Fruit fly (Drosophila melanogaster) whole organism, embryonic: Measurements from ENCODE around the gene Muted.

ENCODE experiments used
- Adf1 ChIP-seq: fragments of 200-800 bp; sonication (Bioruptor generic); IDR thresholded peaks from 2 replicates; pipeline ENCODE4 v1.3.6; 2022; ENCODE audit warnings: missing biosample characterization, missing genetic modification characterization
- Aef1 ChIP-seq: fragments of 200-800 bp; sonication (Bioruptor generic); IDR thresholded peaks from 3 replicates; pipeline ENCODE4 v1.3.6; 2022; ENCODE audit warnings: missing biosample characterization, missing genetic modification characterization
- Awh ChIP-seq: fragments of 200-800 bp; sonication (Bioruptor generic); IDR thresholded peaks from 2 replicates; pipeline ENCODE4, ENCODE4 v1.3.6; 2022; ENCODE audit warnings: missing biosample characterization, missing genetic modification characterization
- Bdp1 ChIP-seq: fragments of 200-800 bp; sonication (Bioruptor generic); optimal IDR thresholded peaks from 3 replicates; lab custom pipeline; 2016; ENCODE audit warnings: missing biosample characterization, missing genetic modification characterization
- BtbVII ChIP-seq: fragments of 200-800 bp; sonication (Bioruptor generic); optimal IDR thresholded peaks from 3 replicates; lab custom pipeline; 2017; ENCODE audit warnings: missing biosample characterization, mild to moderate bottlenecking, missing genetic modification characterization
- CG1024 ChIP-seq: fragments of 200-800 bp; sonication (Bioruptor generic); IDR thresholded peaks from 2 replicates; pipeline ENCODE4 v1.3.6; 2022; ENCODE audit warnings: missing biosample characterization, missing genetic modification characterization
- CG11085 ChIP-seq: fragments of 200-800 bp; sonication (Bioruptor generic); IDR thresholded peaks from 2 replicates; pipeline ENCODE4 v1.3.6; 2022; ENCODE audit warnings: missing biosample characterization, missing genetic modification characterization
- CG11093 ChIP-seq: fragments of 200-800 bp; sonication (Bioruptor generic); IDR thresholded peaks from 3 replicates; pipeline ENCODE4 v1.3.6; 2022; ENCODE audit warnings: missing biosample characterization, missing genetic modification characterization
- CG11723 ChIP-seq: fragments of 200-800 bp; sonication (Bioruptor generic); optimal IDR thresholded peaks from 2 replicates; lab custom pipeline; 2017; ENCODE audit warnings: missing biosample characterization, mild to moderate bottlenecking, missing genetic modification characterization
- CG1233 ChIP-seq: fragments of 200-800 bp; sonication (Bioruptor generic); optimal IDR thresholded peaks from 4 replicates; lab custom pipeline; 2018; ENCODE audit warnings: missing biosample characterization, mild to moderate bottlenecking, missing genetic modification characterization
- CG12942 ChIP-seq: fragments of 200-800 bp; sonication (Bioruptor generic); optimal IDR thresholded peaks from 3 replicates; lab custom pipeline; 2016; ENCODE audit warnings: missing biosample characterization, missing genetic modification characterization
- CG1603 ChIP-seq: fragments of 200-800 bp; sonication (Bioruptor generic); optimal IDR thresholded peaks from 2 replicates; lab custom pipeline; 2019; ENCODE audit warnings: missing biosample characterization, mild to moderate bottlenecking, missing genetic modification characterization, moderate library complexity
- CG17186 ChIP-seq: fragments of 200-800 bp; sonication (Bioruptor generic); optimal IDR thresholded peaks from 3 replicates; lab custom pipeline; 2017; ENCODE audit warnings: missing biosample characterization, missing genetic modification reagents, missing genetic modification characterization
- CG18476 ChIP-seq: fragments of 200-800 bp; sonication (Bioruptor generic); optimal IDR thresholded peaks from 2 replicates; lab custom pipeline; 2016; ENCODE audit warnings: missing biosample characterization, mild to moderate bottlenecking, missing genetic modification characterization
- CG31365 ChIP-seq: fragments of 200-800 bp; sonication (Bioruptor generic); optimal IDR thresholded peaks from 2 replicates; lab custom pipeline; 2018; ENCODE audit warnings: missing biosample characterization, mild to moderate bottlenecking, missing genetic modification characterization
- CG34376 ChIP-seq: fragments of 200-800 bp; sonication (Bioruptor generic); optimal IDR thresholded peaks from 2 replicates; lab custom pipeline; 2018; ENCODE audit warnings: missing biosample characterization, mild to moderate bottlenecking, missing genetic modification characterization
- CG5245 ChIP-seq: fragments of 200-800 bp; sonication (Bioruptor generic); optimal IDR thresholded peaks from 3 replicates; lab custom pipeline; 2016; ENCODE audit warnings: missing biosample characterization, missing genetic modification characterization
- CG5953 ChIP-seq: fragments of 200-800 bp; sonication (Bioruptor generic); IDR thresholded peaks from 2 replicates; pipeline ENCODE4 v1.3.6; 2022; ENCODE audit warnings: missing biosample characterization, missing genetic modification characterization
- CG6683 ChIP-seq: fragments of 200-800 bp; sonication (Bioruptor generic); optimal IDR thresholded peaks from 2 replicates; lab custom pipeline; 2017; ENCODE audit warnings: missing biosample characterization, mild to moderate bottlenecking, missing genetic modification characterization, missing genetic modification reagents
- CG7271 ChIP-seq: fragments of 200-800 bp; sonication (Bioruptor generic); optimal IDR thresholded peaks from 2 replicates; lab custom pipeline; 2018; ENCODE audit warnings: missing biosample characterization, mild to moderate bottlenecking, missing genetic modification characterization, moderate library complexity
- CG7357 ChIP-seq: fragments of 200-800 bp; sonication (Bioruptor generic); IDR thresholded peaks from 3 replicates; pipeline ENCODE4 v1.3.6; 2022; ENCODE audit warnings: missing biosample characterization, missing genetic modification characterization
- CG9609 ChIP-seq: fragments of 200-800 bp; sonication (Bioruptor generic); optimal IDR thresholded peaks from 3 replicates; lab custom pipeline; 2016; ENCODE audit warnings: missing biosample characterization, missing genetic modification characterization
- D ChIP-seq, 2 experiments: fragments of 200-800 bp in 1 of 2; fragments of >200 bp in 1 of 2; sonication (Bioruptor generic) in 1 of 2; optimal IDR thresholded peaks; 2 replicates in 1 of 2; 3 replicates in 1 of 2; lab custom pipeline; 2017; ENCODE audit warnings: mild to moderate bottlenecking in 1 of 2, missing biosample characterization in 1 of 2, missing genetic modification characterization in 1 of 2, missing genetic modification reagents in 1 of 2
- Dll ChIP-seq: fragments of 200-800 bp; sonication (Bioruptor generic); IDR thresholded peaks from 4 replicates; pipeline ENCODE4 v1.3.6; 2022; ENCODE audit warnings: missing biosample characterization, missing genetic modification characterization; ENCODE audit not compliant: partially characterized antibody
- Fer3 ChIP-seq: fragments of 200-800 bp; sonication (Bioruptor generic); optimal IDR thresholded peaks from 2 replicates; lab custom pipeline; 2018; ENCODE audit warnings: missing biosample characterization, mild to moderate bottlenecking, missing genetic modification characterization, moderate library complexity
- H15 ChIP-seq: fragments of 200-800 bp; sonication (Bioruptor generic); IDR thresholded peaks from 3 replicates; pipeline ENCODE4 v1.3.6; 2022; ENCODE audit warnings: missing biosample characterization, missing genetic modification characterization
- HLH4C ChIP-seq: fragments of 200-800 bp; sonication (Bioruptor generic); IDR thresholded peaks from 3 replicates; pipeline ENCODE4 v1.3.6; 2022; ENCODE audit warnings: missing biosample characterization, missing genetic modification characterization; ENCODE audit not compliant: partially characterized antibody
- Hmr ChIP-seq: fragments of 200-800 bp; sonication (Bioruptor generic); optimal IDR thresholded peaks from 3 replicates; lab custom pipeline; 2017; ENCODE audit warnings: mild to moderate bottlenecking, missing biosample characterization, missing genetic modification reagents, missing genetic modification characterization
- Hr3 ChIP-seq: fragments of 200-800 bp; sonication (Bioruptor generic); optimal IDR thresholded peaks from 3 replicates; lab custom pipeline; 2016; ENCODE audit warnings: missing biosample characterization, missing genetic modification characterization
- Lhr ChIP-seq: fragments of 200-800 bp; sonication (Bioruptor generic); optimal IDR thresholded peaks from 3 replicates; lab custom pipeline; 2017; ENCODE audit warnings: mild to moderate bottlenecking, missing biosample characterization, missing genetic modification reagents, missing genetic modification characterization
- Meics ChIP-seq: fragments of 200-800 bp; sonication (Bioruptor generic); optimal IDR thresholded peaks from 2 replicates; lab custom pipeline; 2017; ENCODE audit warnings: missing biosample characterization, mild to moderate bottlenecking, missing genetic modification characterization
- Mrtf ChIP-seq: fragments of 200-800 bp; sonication (Bioruptor generic); IDR thresholded peaks from 3 replicates; pipeline ENCODE4 v1.3.6; 2022; ENCODE audit warnings: missing biosample characterization, missing genetic modification characterization
- NC2β ChIP-seq: fragments of 200-800 bp; sonication (Bioruptor generic); optimal IDR thresholded peaks from 2 replicates; lab custom pipeline; 2016; ENCODE audit warnings: missing biosample characterization, missing genetic modification characterization
- Opbp ChIP-seq: fragments of 200-800 bp; sonication (Bioruptor generic); IDR thresholded peaks from 3 replicates; pipeline ENCODE4 v1.3.6; 2022; ENCODE audit warnings: missing biosample characterization, missing genetic modification characterization; ENCODE audit not compliant: partially characterized antibody
- TFAM ChIP-seq: fragments of 200-800 bp; sonication (Bioruptor generic); optimal IDR thresholded peaks from 2 replicates; lab custom pipeline; 2017; ENCODE audit warnings: missing biosample characterization, missing genetic modification characterization, inconsistent platforms
- amos ChIP-seq: fragments of 200-800 bp; sonication (Bioruptor generic); IDR thresholded peaks from 2 replicates; pipeline ENCODE4 v1.3.6; 2022; ENCODE audit warnings: missing biosample characterization, missing genetic modification characterization; ENCODE audit not compliant: partially characterized antibody
- cato ChIP-seq: fragments of 200-800 bp; sonication (Bioruptor generic); optimal IDR thresholded peaks from 2 replicates; lab custom pipeline; 2016; ENCODE audit warnings: missing biosample characterization, missing genetic modification characterization, borderline replicate concordance
- dm ChIP-seq: fragments of 200-800 bp; sonication (Bioruptor generic); optimal IDR thresholded peaks from 3 replicates; lab custom pipeline; 2016; ENCODE audit warnings: missing biosample characterization, missing genetic modification characterization
- exex ChIP-seq: fragments of 200-800 bp; sonication (Bioruptor generic); optimal IDR thresholded peaks from 4 replicates; lab custom pipeline; 2018; ENCODE audit warnings: missing biosample characterization, mild to moderate bottlenecking, missing genetic modification characterization, moderate library complexity
- fd64A ChIP-seq: fragments of 200-800 bp; sonication (Bioruptor generic); optimal IDR thresholded peaks from 3 replicates; lab custom pipeline; 2018; ENCODE audit warnings: missing biosample characterization, mild to moderate bottlenecking, missing genetic modification characterization
- ftz-f1 ChIP-seq: fragments of 200-800 bp; sonication (Bioruptor generic); optimal IDR thresholded peaks from 2 replicates; lab custom pipeline; 2016; ENCODE audit warnings: missing biosample characterization, missing genetic modification characterization
- gfzf ChIP-seq: fragments of 200-800 bp; sonication (Bioruptor generic); optimal IDR thresholded peaks from 2 replicates; lab custom pipeline; 2016; ENCODE audit warnings: missing biosample characterization, mild to moderate bottlenecking, missing genetic modification characterization, moderate library complexity
- grn ChIP-seq: fragments of 200-800 bp; sonication (Bioruptor generic); optimal IDR thresholded peaks from 3 replicates; lab custom pipeline; 2017; ENCODE audit warnings: missing biosample characterization, missing genetic modification characterization
- her ChIP-seq: fragments of 200-800 bp; sonication (Bioruptor generic); optimal IDR thresholded peaks from 2 replicates; lab custom pipeline; 2016; ENCODE audit warnings: missing biosample characterization, missing genetic modification characterization
- jigr1 ChIP-seq: fragments of 200-800 bp; sonication (Bioruptor generic); IDR thresholded peaks from 3 replicates; pipeline ENCODE4 v1.3.6; 2022; ENCODE audit warnings: missing biosample characterization, missing genetic modification characterization
- knrl ChIP-seq: fragments of 200-800 bp; sonication (Bioruptor generic); IDR thresholded peaks from 3 replicates; pipeline ENCODE4 v1.3.6; 2022; ENCODE audit warnings: missing biosample characterization, missing genetic modification characterization; ENCODE audit not compliant: partially characterized antibody
- mirr ChIP-seq: fragments of 200-800 bp; sonication (Bioruptor generic); optimal IDR thresholded peaks from 3 replicates; lab custom pipeline; 2018; ENCODE audit warnings: missing biosample characterization, mild to moderate bottlenecking, missing genetic modification characterization
- pan ChIP-seq, 4 experiments: fragments of >200 bp in 3 of 4; fragments of 200-800 bp in 1 of 4; sonication (Bioruptor generic) in 1 of 4; optimal IDR thresholded peaks in 3 of 4; IDR thresholded peaks in 1 of 4; 2 replicates each; pipeline versions ENCODE4 v1.3.6 to Lab custom; 2017 to 2022; ENCODE audit warnings: missing biosample characterization in 2 of 4, missing genetic modification characterization in 2 of 4, mixed read lengths in 1 of 4
- trh ChIP-seq: fragments of 200-800 bp; sonication (Bioruptor generic); optimal IDR thresholded peaks from 2 replicates; lab custom pipeline; 2016; ENCODE audit warnings: missing biosample characterization, missing genetic modification characterization
- zfh1 ChIP-seq: fragments of 200-800 bp; sonication (Bioruptor generic); IDR thresholded peaks from 3 replicates; pipeline ENCODE4 v1.3.6; 2022; ENCODE audit warnings: missing biosample characterization, missing genetic modification characterization

Muted gene

dm6 chr3R:22400246-22400645 is 37.8 kb downstream of the Muted start (continued):
- peak; percentile 12 for TF ChIP-seq grn
- TF ChIP-seq CG7357 (GFP tag; lab: Robert Waterston, UW), result no peak
- TF ChIP-seq CG11093 (GFP tag; lab: Robert Waterston, UW), result no peak
- no peak for TF ChIP-seq CG1233 (GFP tag; lab: Kevin White, UChicago)
- no peak for TF ChIP-seq fd64A (GFP tag; lab: Kevin White, UChicago)
- TF ChIP-seq CG34376 (GFP tag; lab: Kevin White, UChicago), result no peak
- TF ChIP-seq pan (optimal IDR thresholded peaks at IDR 0.05; lab: Kevin White, UChicago), result no peak
- TF ChIP-seq pan (GFP tag; optimal IDR thresholded peaks at IDR 0.05 in 1 of 2, IDR thresholded peaks at IDR 0.05 in 1 of 2), result peak in 1 of 2 experiments; percentile 40
- no peak for TF ChIP-seq CG11085 (GFP tag; lab: Robert Waterston, UW)
- no peak for TF ChIP-seq dm (GFP tag; lab: Kevin White, UChicago)
- TF ChIP-seq ftz-f1 (GFP tag; lab: Kevin White, UChicago), result no peak
- no peak for TF ChIP-seq BtbVII
- no peak for TF ChIP-seq HLH4C
- no peak for TF ChIP-seq CG12942 (GFP tag; lab: Kevin White, UChicago)
- TF ChIP-seq Mrtf (GFP tag; lab: Robert Waterston, UW), result peak; percentile 62; the same call in 2 of the 3 replicates
- TF ChIP-seq amos, result no peak
- TF ChIP-seq Aef1 (GFP tag; lab: Robert Waterston, UW), result peak; percentile 35; the same call in 1 of the 3 replicates
- peak; percentile 56; the same call in 1 of the 3 replicates for TF ChIP-seq zfh1
- TF ChIP-seq CG5245 (GFP tag; lab: Kevin White, UChicago), result peak; percentile 12
- TF ChIP-seq Hr3, result no peak
- no peak for TF ChIP-seq Opbp (GFP tag; lab: Robert Waterston, UW)
- peak; percentile 14; the same call in 1 of the 3 replicates for TF ChIP-seq H15 (GFP tag; lab: Robert Waterston, UW)
- no peak for TF ChIP-seq her (GFP tag; lab: Kevin White, UChicago)
- TF ChIP-seq D (optimal IDR thresholded peaks at IDR 0.05; lab: Kevin White, UChicago), result no peak
- peak; percentile 17 for TF ChIP-seq D (GFP tag; optimal IDR thresholded peaks at IDR 0.05; lab: Kevin White, UChicago)
- TF ChIP-seq CG1603 (tag; lab: Kevin White, UChicago), result no peak
- no peak for TF ChIP-seq Fer3 (tag; lab: Kevin White, UChicago)
- peak; percentile 41 for TF ChIP-seq Meics (GFP tag; lab: Kevin White, UChicago)
- no peak for TF ChIP-seq CG31365 (tag; lab: Kevin White, UChicago)
- no peak for TF ChIP-seq CG9609 (GFP tag; lab: Kevin White, UChicago)
- no peak for TF ChIP-seq Hmr
- TF ChIP-seq knrl (GFP tag; lab: Robert Waterston, UW), result no peak
- TF ChIP-seq jigr1 (GFP tag; lab: Robert Waterston, UW), result no peak
- no peak for TF ChIP-seq exex
- TF ChIP-seq gfzf (GFP tag; lab: Kevin White, UChicago), result no peak
- TF ChIP-seq trh (GFP tag; lab: Kevin White, UChicago), result no peak
- no peak for TF ChIP-seq cato
- no peak for TF ChIP-seq CG11723
- no peak for TF ChIP-seq CG6683 (GFP tag; lab: Kevin White, UChicago)
- TF ChIP-seq Dll (GFP tag; lab: Robert Waterston, UW), result no peak
- no peak for TF ChIP-seq CG5953 (GFP tag; lab: Robert Waterston, UW)
- no peak for TF ChIP-seq CG17186 (GFP tag; lab: Kevin White, UChicago)
- no peak for TF ChIP-seq CG1024 (GFP tag; lab: Robert Waterston, UW)
- TF ChIP-seq mirr (GFP tag; lab: Kevin White, UChicago), result no peak
- no peak for TF ChIP-seq TFAM (GFP tag; lab: Kevin White, UChicago)
- TF ChIP-seq Awh (GFP tag; lab: Robert Waterston, UW), result no peak
- no peak for TF ChIP-seq Adf1 (GFP tag; lab: Robert Waterston, UW)
- TF ChIP-seq CG7271 (tag; lab: Kevin White, UChicago), result no peak
- no peak for TF ChIP-seq NC2β (GFP tag; lab: Kevin White, UChicago)
- no peak for TF ChIP-seq Lhr (GFP tag; lab: Kevin White, UChicago)
- TF ChIP-seq Bdp1 (GFP tag; lab: Kevin White, UChicago), result no peak
- TF ChIP-seq CG18476 (GFP tag; lab: Kevin White, UChicago), result peak; percentile 14
